Worm (Caenorhabditis elegans): ENCODE results near the gene F09E5.11.

DNA sequence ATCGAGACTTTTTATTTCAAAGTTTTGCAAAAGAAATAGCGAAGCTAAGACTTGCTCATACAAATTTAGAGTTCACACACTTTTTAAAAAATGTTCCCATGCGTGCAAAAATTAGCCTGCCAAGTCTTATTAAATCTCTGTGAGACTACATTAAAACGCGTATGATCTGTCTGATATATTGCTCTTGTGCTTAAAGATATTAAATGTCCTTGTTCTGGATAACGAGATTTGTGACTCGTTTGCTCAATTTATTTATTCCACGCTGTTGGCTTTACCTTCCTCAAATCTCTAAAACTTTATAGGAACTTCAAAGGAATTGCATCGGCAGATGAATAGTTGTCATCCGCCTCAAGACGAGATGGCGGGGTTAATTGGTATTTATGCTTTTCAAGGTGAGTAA, 2.6 kb downstream of the F09E5.11 start, which contains the start of gene srg-69:
- TF ChIP-seq ztf-11 (tag; optimal IDR thresholded peaks at IDR 0.05) (no peak), ceh-39 (tag; optimal IDR thresholded peaks at IDR 0.05) (no peak), elt-3 (tag; optimal IDR thresholded peaks at IDR 0.05) (no peak), nhr-76 (tag; optimal IDR thresholded peaks at IDR 0.05) (no peak), ces-1 (GFP tag; optimal IDR thresholded peaks at IDR 0.05) (no peak), pha-4 (tag; optimal IDR thresholded peaks at IDR 0.05) (no peak), ham-2 (GFP tag; optimal IDR thresholded peaks at IDR 0.05) (no peak), snpc-4 (tag; optimal IDR thresholded peaks at IDR 0.05) (no peak), lin-13 (tag; optimal IDR thresholded peaks at IDR 0.05) (no peak), unc-39 (tag; optimal IDR thresholded peaks at IDR 0.05) (no peak), nhr-237 (tag; optimal IDR thresholded peaks at IDR 0.05) (no peak), elt-1 (tag; optimal IDR thresholded peaks at IDR 0.05; ENCODE audit: borderline replicate concordance, insufficient read depth) (no peak)

Data from whole organism, mixed stage, embryonic.